Fruit fly (Drosophila melanogaster): ENCODE data around the gene Ptth.

- TF ChIP-seq psq (GFP tag; optimal IDR thresholded peaks at IDR 0.05) (peak; percentile 23), dl (GFP tag; optimal IDR thresholded peaks at IDR 0.05; ENCODE audit: insufficient read depth in 1 of 2, partially characterized antibody in 2 of 2) (no peak), br (GFP tag; optimal IDR thresholded peaks at IDR 0.05) (no peak)
These were observed 38.3 kb upstream of the Ptth start for dm6 chr2L:615023-615422.
